Fruit fly (Drosophila melanogaster) S2 (cell line): ENCODE measurements around the gene CG42523.

Experiments used
- CG8478 ChIP-seq: fragments of >200 bp; optimal IDR thresholded peaks from 2 replicates; lab custom pipeline; 2018
- CTCF ChIP-seq, 2 experiments: fragments of >200 bp; optimal IDR thresholded peaks; 2 replicates each; lab custom pipeline; 2018

The CG42523 gene

DNA sequence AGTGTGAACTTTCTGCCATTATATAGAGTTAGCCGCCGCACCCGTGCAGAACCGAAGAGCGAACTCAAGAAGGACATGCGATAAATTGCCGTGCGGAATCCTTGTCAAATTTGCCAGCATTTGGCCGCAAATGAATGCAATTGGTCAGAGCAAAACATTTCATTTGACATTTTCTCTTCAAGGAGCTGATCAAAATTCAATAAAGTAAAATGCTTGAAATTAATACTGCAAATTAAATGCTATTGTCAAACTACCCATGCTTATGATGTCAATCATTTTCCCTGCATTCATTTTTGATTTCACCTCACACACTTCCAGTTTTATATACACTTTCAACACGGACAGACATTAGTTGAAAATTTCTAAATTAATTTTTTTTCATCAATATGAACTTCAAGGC lies at the start of gene CG42523:
Gene CG42523, plus strand, starts transcription at position 301 of the 400 bp plus-strand sequence.
- TF ChIP-seq CG8478 (no peak), CTCF (optimal IDR thresholded peaks at IDR 0.05; lab: Kevin White, UChicago) (no peak)

DNA sequence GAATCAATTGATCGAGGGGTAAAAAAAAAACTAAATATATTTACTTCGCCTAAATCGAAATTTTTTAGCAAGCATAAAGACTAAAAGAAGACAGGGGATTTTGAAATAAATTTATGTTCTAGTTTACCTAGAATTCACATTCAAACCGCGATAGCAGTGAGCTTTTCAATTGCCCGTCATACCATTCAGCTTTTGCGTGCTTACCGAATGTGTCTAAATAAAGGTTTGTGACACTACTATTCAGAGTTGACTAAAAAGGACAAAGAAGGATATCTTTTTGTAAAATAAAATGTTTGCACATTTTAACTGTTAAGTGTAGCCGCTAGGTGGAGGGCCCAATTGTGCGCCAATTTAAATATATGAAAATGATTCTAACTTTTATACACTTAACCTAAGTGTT lies 36.7 kb upstream of the CG42523 start:
- TF ChIP-seq CTCF (optimal IDR thresholded peaks at IDR 0.05; lab: Kevin White, UChicago) = peak; percentile 79 to 84
- no peak for TF ChIP-seq CG8478

DNA sequence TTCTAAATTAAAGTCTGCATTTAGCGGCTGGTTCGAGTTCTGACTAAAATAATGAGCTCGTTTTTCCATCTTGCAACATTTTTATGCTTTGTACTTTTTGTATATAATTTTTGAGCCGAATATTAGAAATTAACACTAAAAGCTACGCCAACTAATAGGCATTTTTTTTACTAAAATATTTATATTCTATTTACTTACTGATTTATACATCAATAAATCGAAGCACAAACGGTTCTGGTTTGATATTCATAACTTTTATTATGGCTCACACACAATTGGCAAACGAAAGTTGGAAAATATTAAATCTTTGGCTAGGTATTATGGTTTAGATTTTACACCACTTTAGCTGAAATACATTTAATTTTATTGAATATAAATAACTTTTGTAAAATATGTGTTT lies 28.3 kb upstream of the CG42523 start, which contains the start of gene CG15631:
Gene CG15631, minus strand, starts transcription at position 101 of the 400 bp plus-strand sequence.
- TF ChIP-seq CG8478 (no peak), CTCF (optimal IDR thresholded peaks at IDR 0.05; lab: Kevin White, UChicago) (no peak)

DNA sequence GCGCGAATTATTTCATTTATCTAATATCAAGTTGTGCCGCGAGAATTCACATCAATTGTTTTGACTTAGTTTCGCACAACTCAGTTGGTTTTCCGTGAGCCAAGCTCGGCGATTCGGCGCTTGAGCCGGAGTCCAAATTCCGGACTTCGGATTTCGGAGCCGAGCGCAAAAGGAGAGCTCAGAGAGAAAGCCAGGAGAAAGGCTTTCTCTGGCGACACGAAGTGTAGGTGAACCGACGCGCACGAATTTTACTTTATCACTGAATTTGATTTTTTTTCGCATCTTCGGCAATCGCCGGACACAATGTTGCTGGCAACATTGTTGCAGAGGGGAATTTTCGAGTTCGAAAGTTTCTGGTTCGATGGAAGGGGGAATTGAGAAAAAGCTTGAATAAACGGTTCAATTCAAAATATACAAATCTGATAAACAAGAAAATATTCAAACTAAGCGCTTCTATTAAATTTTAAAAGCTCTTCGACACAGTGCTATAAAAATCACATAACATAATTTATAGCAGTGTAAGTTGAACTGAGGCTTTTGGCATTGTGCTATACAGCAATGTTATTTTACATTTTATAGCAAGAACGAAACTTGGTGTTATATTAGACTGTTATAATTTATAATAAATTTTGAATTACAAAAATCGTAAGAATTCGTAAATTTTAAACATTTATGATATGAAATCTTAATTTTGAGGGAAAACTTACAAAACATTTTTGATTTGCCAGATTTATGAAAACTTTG lies 31.3 kb downstream of the CG42523 start, which contains the start of gene fipi:
Gene fipi, minus strand, starts transcription at position 265 of the 744 bp plus-strand sequence.
- TF ChIP-seq CG8478 = no peak
- no peak for TF ChIP-seq CTCF (optimal IDR thresholded peaks at IDR 0.05; lab: Kevin White, UChicago)

DNA sequence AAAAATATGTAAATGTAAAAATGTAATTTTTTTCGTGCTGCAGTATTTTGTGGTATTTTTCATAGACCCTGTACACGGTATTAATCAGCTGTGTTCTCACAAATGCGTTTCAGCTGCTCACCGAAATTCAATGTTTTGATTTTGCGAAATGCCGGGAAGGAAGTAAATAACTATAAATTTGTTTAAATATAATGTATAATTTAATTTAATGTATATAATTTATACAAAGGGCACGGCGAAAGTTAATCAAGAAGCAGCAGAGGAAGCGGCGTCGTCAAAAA lies 31.8 kb downstream of the CG42523 start, which contains the start of gene CG3294:
Gene CG3294, plus strand, starts transcription at position 26 of the 281 bp plus-strand sequence.
- TF ChIP-seq CTCF (optimal IDR thresholded peaks at IDR 0.05; lab: Kevin White, UChicago) (no peak), CG8478 (no peak)

DNA sequence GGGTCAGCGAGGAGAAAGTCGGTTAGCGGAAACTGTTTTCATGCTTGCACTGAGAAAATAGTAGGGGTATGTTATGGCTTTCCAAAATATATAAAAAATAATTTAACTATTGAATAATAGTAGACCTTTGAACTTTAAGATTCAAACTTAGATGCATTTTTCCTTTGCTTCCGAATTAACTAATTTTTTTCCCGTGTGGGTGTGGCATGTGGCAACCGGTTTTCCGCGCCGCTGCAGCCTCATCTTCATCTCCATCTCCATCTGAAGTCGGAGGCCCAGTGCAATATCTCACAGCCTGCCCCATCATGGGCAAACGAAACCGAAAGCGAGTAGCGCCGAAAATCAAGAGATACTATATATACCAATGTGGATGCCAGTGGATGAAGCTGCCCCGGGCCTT lies 34.9 kb downstream of the CG42523 start:
- no peak for TF ChIP-seq CTCF (optimal IDR thresholded peaks at IDR 0.05; lab: Kevin White, UChicago)
- no peak for TF ChIP-seq CG8478

DNA sequence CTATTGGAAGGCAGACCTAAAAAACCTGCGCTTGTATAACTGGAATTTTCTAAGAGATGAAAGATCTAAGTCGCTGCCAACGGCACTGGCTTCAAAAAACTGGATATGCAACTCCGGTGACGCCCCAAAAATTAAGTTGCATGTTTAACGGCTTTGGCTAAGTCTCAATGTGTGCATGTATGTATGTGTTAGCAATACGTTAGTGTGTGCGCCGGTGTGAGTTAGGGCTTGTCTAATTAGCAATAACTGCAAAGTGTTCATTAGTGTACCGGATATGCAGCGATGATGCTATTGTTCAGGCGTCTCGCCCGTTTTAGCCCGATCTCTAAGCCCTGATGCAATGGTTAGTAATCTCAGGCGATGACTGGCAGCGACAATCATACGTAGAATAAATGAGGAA lies 36.2 kb downstream of the CG42523 start:
- TF ChIP-seq CTCF (optimal IDR thresholded peaks at IDR 0.05; lab: Kevin White, UChicago) (no peak), CG8478 (no peak)

DNA sequence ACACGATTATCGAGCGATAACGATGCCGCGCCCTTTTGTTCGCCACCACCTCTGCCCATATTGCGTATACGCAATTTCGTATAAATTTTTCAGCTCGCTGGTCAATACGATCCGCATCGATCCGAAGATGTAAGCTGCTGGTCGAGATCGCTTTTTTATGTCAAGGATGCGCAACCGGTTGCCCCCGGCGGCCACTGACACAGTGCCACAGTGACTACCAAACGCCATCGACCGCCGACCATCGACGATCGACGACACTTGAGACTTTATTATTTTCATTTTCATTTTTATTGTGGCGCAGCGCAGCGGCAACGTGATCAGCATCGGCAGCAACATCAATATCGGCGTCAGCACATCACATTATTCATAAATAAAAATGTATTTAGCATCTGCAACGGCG lies 37.3 kb downstream of the CG42523 start:
- TF ChIP-seq CG8478 (no peak), CTCF (optimal IDR thresholded peaks at IDR 0.05; lab: Kevin White, UChicago) (no peak)

DNA sequence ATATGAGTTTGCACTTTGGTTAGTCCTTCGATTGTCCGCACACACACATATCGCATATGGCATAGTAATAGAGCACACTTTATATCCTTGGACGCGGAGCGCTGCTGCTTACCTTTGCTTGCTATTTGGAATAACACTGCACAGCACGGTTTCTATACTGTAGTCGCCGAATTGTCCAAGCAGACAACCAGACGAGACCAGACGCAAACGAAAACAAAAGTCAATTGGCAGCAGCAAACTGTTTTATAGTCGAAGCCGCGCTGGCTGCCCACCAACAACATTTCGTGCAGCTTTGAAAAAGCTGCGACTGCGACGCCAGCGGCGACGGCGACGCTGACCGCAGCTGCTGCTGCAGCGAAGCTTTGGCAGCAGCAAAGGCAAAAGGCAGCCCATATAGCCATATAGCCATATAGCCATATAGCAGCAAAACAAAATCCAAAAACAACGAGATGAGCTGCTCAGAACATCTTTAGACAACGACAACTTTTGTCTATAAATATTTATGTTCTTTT lies 39.1 kb downstream of the CG42523 start, which contains the start of gene slf:
Gene slf, minus strand, starts transcription at position 219 of the 512 bp plus-strand sequence.
- TF ChIP-seq CG8478 = no peak

DNA sequence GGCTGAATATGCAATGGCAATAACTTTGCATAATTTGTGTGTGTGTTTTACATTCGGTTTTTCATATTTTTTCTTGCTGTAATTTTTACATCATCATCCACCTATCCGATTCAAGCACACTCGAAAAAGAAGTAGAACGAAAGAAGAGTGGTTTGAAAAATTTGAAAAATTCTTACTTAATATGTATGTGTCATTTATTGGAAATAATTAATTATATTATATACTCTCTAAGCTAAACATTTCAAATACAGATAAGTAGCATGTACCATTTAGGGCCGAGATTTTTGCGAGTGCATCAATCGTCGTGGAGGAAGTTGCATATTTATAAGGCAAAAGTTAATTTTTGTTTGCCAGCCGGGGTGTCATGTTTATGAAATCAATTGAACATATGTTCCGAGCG lies 43.4 kb downstream of the CG42523 start:
- TF ChIP-seq CTCF (optimal IDR thresholded peaks at IDR 0.05; lab: Kevin White, UChicago) (no peak), CG8478 (no peak)

DNA sequence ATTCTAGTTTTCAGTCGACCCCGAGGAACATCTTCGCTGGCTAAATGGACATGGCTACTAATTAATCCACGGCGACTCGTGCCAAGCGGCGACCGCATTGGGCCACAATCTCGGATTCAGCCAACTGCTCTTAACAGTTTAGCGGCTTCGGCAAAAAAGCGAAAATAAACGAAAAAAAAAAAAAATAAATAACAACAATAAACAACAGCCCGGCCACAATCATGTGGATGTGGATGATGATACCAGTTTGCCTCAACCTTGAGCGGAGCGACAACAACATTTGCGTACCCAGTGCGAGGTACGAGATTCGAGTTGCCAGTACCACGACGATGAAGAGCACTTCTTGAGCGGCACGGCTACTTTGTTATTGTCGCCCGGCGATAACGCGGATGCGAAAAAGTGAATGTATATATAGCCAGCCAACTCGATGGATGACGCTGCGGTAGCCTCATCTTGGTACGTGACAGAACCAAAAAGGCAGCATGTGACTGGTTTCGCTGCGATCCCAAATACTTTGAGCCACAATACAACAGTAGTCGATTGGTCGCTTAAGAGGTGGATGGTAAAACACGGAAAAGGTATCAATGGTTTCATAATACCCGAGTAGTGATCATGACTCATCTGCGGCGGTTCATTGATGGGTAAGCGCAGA lies 45.4 kb downstream of the CG42523 start:
- TF ChIP-seq CTCF (optimal IDR thresholded peaks at IDR 0.05; lab: Kevin White, UChicago) (no peak), CG8478 (no peak)

DNA sequence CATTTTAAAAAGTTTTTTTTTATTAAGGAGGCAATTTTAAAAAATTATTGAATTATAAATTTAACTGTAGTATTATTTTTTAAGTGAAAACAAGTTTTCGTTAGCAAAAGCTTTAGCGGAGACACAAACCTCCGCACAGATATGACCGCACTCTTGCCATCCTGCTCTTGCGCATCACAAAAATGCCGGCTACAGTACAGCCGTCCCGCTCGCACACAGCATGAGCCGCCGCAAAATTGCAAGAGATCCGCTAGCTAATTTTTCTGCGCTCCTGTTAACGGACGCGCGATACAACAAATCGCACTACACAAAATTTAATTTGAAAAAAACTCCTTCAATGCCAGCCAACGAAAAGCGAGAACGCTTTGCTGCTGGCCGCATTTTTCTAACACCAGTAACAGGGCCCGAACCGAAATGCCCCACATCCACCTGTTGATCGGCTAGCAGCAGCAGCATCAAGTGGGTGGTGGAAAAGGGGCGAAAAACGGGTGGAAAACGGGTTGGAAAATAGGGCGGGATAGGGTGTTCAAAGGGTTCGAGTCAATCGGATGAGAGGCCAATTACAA lies 47.4 kb downstream of the CG42523 start:
- no peak for TF ChIP-seq CG8478
- TF ChIP-seq CTCF (optimal IDR thresholded peaks at IDR 0.05; lab: Kevin White, UChicago) = peak in 1 of 2 experiments; percentile 23

DNA sequence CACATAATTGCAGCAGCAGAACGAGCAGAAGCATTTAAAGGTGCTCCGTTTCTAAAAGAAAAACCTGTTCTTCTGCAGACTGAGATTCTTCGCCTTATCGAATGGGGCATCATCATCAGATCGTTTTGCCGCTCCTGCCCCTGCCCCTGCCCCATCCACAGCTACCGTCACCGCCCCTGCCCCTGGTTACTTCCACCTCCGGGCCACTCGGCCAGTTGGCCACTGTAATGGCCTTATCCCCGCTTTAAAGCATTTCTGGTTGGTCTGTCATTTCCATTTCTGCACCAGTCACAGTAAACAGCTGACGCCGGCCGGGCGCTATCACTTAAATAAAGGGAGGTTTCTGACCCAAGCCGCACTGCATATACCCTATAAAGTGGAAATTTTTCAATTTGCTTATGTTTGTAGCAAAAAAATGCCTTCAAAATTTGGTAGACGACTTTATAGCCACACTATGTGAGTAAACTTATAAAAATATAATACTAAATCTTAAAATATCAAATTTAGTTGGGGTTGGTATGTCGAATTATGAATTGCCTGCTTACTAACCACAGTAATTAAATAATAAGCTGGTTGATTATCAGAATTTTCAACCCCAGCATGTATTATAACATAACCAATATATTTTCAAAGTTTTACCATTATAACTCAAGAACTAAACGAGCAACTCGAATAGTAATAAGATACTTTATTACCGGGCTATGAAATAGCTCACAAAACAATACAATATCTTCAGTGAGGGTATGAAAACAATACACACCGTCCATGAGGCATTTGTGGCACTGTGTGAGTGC lies 48.2 kb downstream of the CG42523 start:
- TF ChIP-seq CG8478 (no peak), CTCF (optimal IDR thresholded peaks at IDR 0.05; lab: Kevin White, UChicago) (no peak)

DNA sequence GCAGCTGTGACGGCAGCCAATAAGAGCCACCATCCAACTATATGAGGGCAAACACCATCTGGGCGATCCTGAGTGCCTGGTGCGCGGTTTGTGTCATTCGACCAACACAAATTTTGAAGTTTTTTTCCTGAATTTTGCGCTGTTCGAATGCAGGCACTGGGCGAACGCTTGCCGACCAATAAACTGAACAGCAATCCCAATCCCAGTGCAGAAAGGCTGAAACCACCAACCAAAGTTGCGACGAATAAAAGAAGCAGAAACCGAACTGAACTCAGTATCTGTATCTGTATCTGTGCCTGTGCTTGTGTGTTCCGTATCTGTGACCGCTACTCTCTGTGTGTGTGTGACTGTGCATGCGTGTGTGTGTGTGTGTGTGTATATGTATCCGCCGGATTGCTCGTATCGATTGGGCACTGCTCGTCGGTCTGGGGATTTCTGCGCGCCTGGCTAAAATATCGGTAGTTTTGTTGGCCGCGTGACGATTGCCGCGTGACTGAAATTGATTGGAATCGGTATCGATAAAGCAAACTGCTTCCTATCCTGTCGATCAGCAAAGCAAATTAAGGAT lies 48.9 kb downstream of the CG42523 start:
- TF ChIP-seq CG8478 = no peak
